Fruit fly (Drosophila melanogaster) whole organism: ENCODE measurements around the gene CG8329.

Experiments
- Dll ChIP-seq: fragments of >200 bp; optimal IDR thresholded peaks from 2 replicates; lab custom pipeline; 2017
- EcR ChIP-seq, 2 experiments: fragments of >200 bp; optimal IDR thresholded peaks; 2 replicates each; lab custom pipeline; 2017; ENCODE audit warnings: missing biosample characterization in 2 of 2, missing genetic modification characterization in 2 of 2, missing genetic modification reagents in 2 of 2
- usp ChIP-seq: fragments of >200 bp; optimal IDR thresholded peaks from 2 replicates; lab custom pipeline; 2017; ENCODE audit warnings: missing biosample characterization, missing genetic modification characterization, mixed read lengths

DNA sequence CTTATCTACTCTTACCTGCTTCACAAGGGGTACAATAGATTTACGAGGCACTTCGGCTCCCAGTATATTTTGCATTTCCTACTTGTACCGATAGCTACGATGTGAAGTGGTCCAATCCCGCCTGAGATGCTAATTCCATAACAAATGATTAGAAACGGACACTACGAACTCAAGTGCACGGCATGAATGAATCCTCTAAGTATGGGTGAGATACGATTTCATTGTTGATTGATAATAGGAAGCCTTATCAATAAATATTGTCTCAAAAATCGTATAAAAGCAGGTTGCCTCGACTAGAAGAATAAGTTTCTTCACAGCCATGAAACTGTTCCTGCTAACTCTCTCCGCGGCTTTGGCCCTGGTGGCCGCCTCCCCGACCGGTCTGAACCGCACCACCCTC lies 2.8 kb downstream of the CG8329 start, which contains the start of gene CG18180:
- no peak for TF ChIP-seq usp
- no peak for TF ChIP-seq Dll (lab: Kevin White, UChicago)
- TF ChIP-seq EcR (GFP tag; optimal IDR thresholded peaks at IDR 0.05; lab: Kevin White, UChicago), result no peak
